Fruit fly (Drosophila melanogaster): Measurements from ENCODE around the gene PpD3.

Gene PpD3

dm6 chr3R:9793018-9793417 is 45.3 kb downstream of the PpD3 start, which contains the start of gene CG8516 (continued):
- TF ChIP-seq Hey (tag; optimal IDR thresholded peaks at IDR 0.05) (no peak), CG6854 (GFP tag; optimal IDR thresholded peaks at IDR 0.05) (no peak), CG9727 (GFP tag; optimal IDR thresholded peaks at IDR 0.05) (no peak), slou (GFP tag; optimal IDR thresholded peaks at IDR 0.05) (no peak), HHEX (GFP tag; optimal IDR thresholded peaks at IDR 0.05) (no peak), kah (GFP tag; optimal IDR thresholded peaks at IDR 0.05) (no peak), NC2β (GFP tag; optimal IDR thresholded peaks at IDR 0.05) (no peak), CG3995 (GFP tag; optimal IDR thresholded peaks at IDR 0.05) (peak; percentile 68), Sin3A (optimal IDR thresholded peaks at IDR 0.05) (peak; percentile 21), CG2712 (tag; optimal IDR thresholded peaks at IDR 0.05) (peak; percentile 30), peb (GFP tag; IDR thresholded peaks at IDR 0.05) (no peak), CG15514 (GFP tag; optimal IDR thresholded peaks at IDR 0.05) (peak; percentile 44), Atf3 (GFP tag; optimal IDR thresholded peaks at IDR 0.05) (peak; percentile 13), bowl (GFP tag; IDR thresholded peaks at IDR 0.05) (0 out of 2 replicates have a peak, but pooled peaks have one; percentile 39), CG9932 (GFP tag; IDR thresholded peaks at IDR 0.05) (peak; percentile 37; the same call in 1 of the 2 replicates), dmrt11E (tag; optimal IDR thresholded peaks at IDR 0.05) (no peak), pho (GFP tag; optimal IDR thresholded peaks at IDR 0.05) (no peak), CG17912 (GFP tag; optimal IDR thresholded peaks at IDR 0.05) (peak; percentile 0), CG2120 (GFP tag; optimal IDR thresholded peaks at IDR 0.05) (peak; percentile 41), grau (tag; optimal IDR thresholded peaks at IDR 0.05) (peak; percentile 18), CG17361 (GFP tag; IDR thresholded peaks at IDR 0.05) (0 out of 3 replicates have a peak, but pooled peaks have one; percentile 15), CG18262 (tag; optimal IDR thresholded peaks at IDR 0.05) (peak; percentile 5), Dek (tag; optimal IDR thresholded peaks at IDR 0.05) (peak; percentile 30), CoRest (tag; optimal IDR thresholded peaks at IDR 0.05) (peak; percentile 53), Oaz (GFP tag; IDR thresholded peaks at IDR 0.05) (no peak), bigmax (GFP tag; optimal IDR thresholded peaks at IDR 0.05) (peak; percentile 38), MTF-1 (GFP tag; optimal IDR thresholded peaks at IDR 0.05; ENCODE audit: borderline replicate concordance) (peak; percentile 2), Dp (GFP tag; optimal IDR thresholded peaks at IDR 0.05) (peak; percentile 49), Myb (GFP tag; optimal IDR thresholded peaks at IDR 0.05) (peak; percentile 95), NK7.1 (GFP tag; optimal IDR thresholded peaks at IDR 0.05) (no peak), CG12391 (tag; optimal IDR thresholded peaks at IDR 0.05) (peak; percentile 33), Sry-β (GFP tag; optimal IDR thresholded peaks at IDR 0.05) (peak; percentile 80), Nf-YA (GFP tag; IDR thresholded peaks at IDR 0.05) (no peak), YL-1 (GFP tag; optimal IDR thresholded peaks at IDR 0.05) (peak; percentile 77), E2f2 (GFP tag; IDR thresholded peaks at IDR 0.05) (peak; percentile 49), phol (tag; optimal IDR thresholded peaks at IDR 0.05) (peak; percentile 42), MESR4 (GFP tag; optimal IDR thresholded peaks at IDR 0.05) (peak; percentile 74), sim (GFP tag; IDR thresholded peaks at IDR 0.05) (no peak), CG10209 (GFP tag; optimal IDR thresholded peaks at IDR 0.05) (no peak), Lhr (GFP tag; optimal IDR thresholded peaks at IDR 0.05) (peak; percentile 33), Adf1 (GFP tag; IDR thresholded peaks at IDR 0.05) (0 out of 2 replicates have a peak, but pooled peaks have one; percentile 10), dimm (GFP tag; IDR thresholded peaks at IDR 0.05) (no peak), ftz-f1 (GFP tag; optimal IDR thresholded peaks at IDR 0.05) (no peak), BEAF-32 (GFP tag; optimal IDR thresholded peaks at IDR 0.05) (peak; percentile 41), CG30020 (tag; optimal IDR thresholded peaks at IDR 0.05) (no peak), aop (GFP tag; IDR thresholded peaks at IDR 0.05) (no peak), CG2116 (GFP tag; optimal IDR thresholded peaks at IDR 0.05) (peak; percentile 31), CG17328 (GFP tag; IDR thresholded peaks at IDR 0.05) (peak; percentile 36), CG11695 (GFP tag; IDR thresholded peaks at IDR 0.05) (0 out of 3 replicates have a peak, but pooled peaks have one; percentile 16), Sry-δ (GFP tag; optimal IDR thresholded peaks at IDR 0.05) (peak; percentile 30), CG9817 (tag; optimal IDR thresholded peaks at IDR 0.05) (no peak)

Measured in whole organism, embryonic.